Fruit fly (Drosophila melanogaster) S2 (cell line): ENCODE measurements around the gene zetaCOP.

ENCODE experiments used
- CG8478 ChIP-seq: fragments of >200 bp; optimal IDR thresholded peaks from 2 replicates; lab custom pipeline; 2018
- CTCF ChIP-seq, 2 experiments: fragments of >200 bp; optimal IDR thresholded peaks; 2 replicates each; lab custom pipeline; 2018

- TF ChIP-seq CTCF (optimal IDR thresholded peaks at IDR 0.05; lab: Kevin White, UChicago) (no peak), CG8478 (lab: Kevin White, UChicago) (no peak)
These were observed 23.7 kb upstream of the zetaCOP start for dm6 chr3L:16697069-16697468.
